1 fruit fly cellular context compared by ENCODE assay signal in the genomic region with DNA sequence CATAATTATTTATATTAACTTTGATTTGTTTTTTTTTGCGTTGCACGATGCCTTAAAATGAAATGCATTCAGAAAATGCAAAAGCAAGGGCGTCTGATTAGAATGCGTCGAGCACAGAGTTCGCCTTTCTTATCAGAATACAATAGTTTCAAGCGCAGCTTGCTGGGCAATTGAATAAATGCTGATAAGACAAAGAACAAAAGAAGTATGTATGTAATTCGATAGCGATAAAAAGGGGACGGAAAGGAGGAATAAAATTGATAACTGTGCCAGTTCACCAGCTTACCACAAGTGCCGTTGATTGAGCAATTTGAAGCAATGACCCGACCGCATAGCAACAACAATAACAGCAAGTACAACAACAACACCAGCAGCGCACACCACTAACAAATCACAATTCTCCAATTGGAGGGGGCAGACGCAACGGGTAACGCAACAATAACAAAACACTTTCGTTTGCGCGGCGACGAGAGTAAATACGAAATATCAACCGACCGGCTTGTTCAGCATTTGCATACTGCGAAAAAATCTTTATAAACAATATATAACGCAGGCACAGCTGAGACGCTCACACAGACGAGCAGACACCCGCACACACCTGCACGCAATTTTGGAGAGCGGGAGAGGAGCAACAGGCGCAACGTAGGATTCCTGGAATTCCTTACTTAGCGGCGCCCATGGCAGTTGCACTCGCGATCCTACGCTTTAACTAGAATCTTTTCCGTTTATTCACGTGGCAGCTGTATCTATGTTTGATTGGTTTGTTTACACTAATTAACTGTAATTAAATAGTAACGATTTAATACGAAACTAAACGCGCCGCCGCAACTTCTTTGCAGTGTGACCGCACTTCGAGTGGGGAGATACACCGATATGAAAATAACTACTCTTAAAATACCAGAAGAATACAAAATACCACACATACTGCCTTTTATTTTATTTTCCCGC.
TF ChIP-seq lines count a peak whose summit lies in the region.

TSS of gene Btk (minus strand) at position 860 of the 948 bp plus-strand sequence.

TF ChIP-seq in whole organism, embryonic, 481 proteins besides CTCF, POLR2A, EP300 and RAD21 (continued from another document and continues in another):
- TF ChIP-seq C15 (GFP tag; IDR thresholded peaks at IDR 0.05; lab: Robert Waterston, UW) (no peak), CG17361 (GFP tag; IDR thresholded peaks at IDR 0.05; lab: Robert Waterston, UW) (no peak), CG2199 (GFP tag; IDR thresholded peaks at IDR 0.05; lab: Robert Waterston, UW) (no peak), CG3847 (GFP tag; IDR thresholded peaks at IDR 0.05; lab: Robert Waterston, UW) (no peak), nerfin-2 (GFP tag; IDR thresholded peaks at IDR 0.05; lab: Robert Waterston, UW; ENCODE audit: partially characterized antibody) (no peak), CG14050 (GFP tag; IDR thresholded peaks at IDR 0.05; lab: Robert Waterston, UW) (no peak), CG33213 (GFP tag; optimal IDR thresholded peaks at IDR 0.05; lab: Kevin White, UChicago) (peak; percentile 8), Sry-β (GFP tag; optimal IDR thresholded peaks at IDR 0.05; lab: Kevin White, UChicago) (no peak), z (GFP tag; IDR thresholded peaks at IDR 0.05; lab: Robert Waterston, UW) (no peak), HLH54F (GFP tag; optimal IDR thresholded peaks at IDR 0.05; lab: Kevin White, UChicago) (no peak), CG6689 (GFP tag; IDR thresholded peaks at IDR 0.05; lab: Robert Waterston, UW) (no peak), sqz (GFP tag; optimal IDR thresholded peaks at IDR 0.05; lab: Kevin White, UChicago) (no peak), ken (GFP tag; IDR thresholded peaks at IDR 0.05; lab: Robert Waterston, UW) (no peak), nom (GFP tag; optimal IDR thresholded peaks at IDR 0.05; lab: Kevin White, UChicago) (peak; percentile 16), CG17912 (GFP tag; optimal IDR thresholded peaks at IDR 0.05; lab: Kevin White, UChicago) (no peak), GATAe (GFP tag; conservative IDR thresholded peaks at IDR 0.05; lab: Robert Waterston, UW) (no peak), zfh1 (GFP tag; IDR thresholded peaks at IDR 0.05; lab: Robert Waterston, UW) (no peak), unc-4 (GFP tag; IDR thresholded peaks at IDR 0.05; lab: Robert Waterston, UW; ENCODE audit: partially characterized antibody) (0 out of 2 replicates have a peak, but pooled peaks have one; percentile 19), CG11247 (GFP tag; IDR thresholded peaks at IDR 0.05; lab: Robert Waterston, UW) (no peak), ranshi (GFP tag; IDR thresholded peaks at IDR 0.05; lab: Robert Waterston, UW) (no peak), CG12659 (GFP tag; optimal IDR thresholded peaks at IDR 0.05; lab: Kevin White, UChicago) (peak; percentile 35), ap (GFP tag; IDR thresholded peaks at IDR 0.05; lab: Robert Waterston, UW) (no peak), nmo (GFP tag; optimal IDR thresholded peaks at IDR 0.05; lab: Kevin White, UChicago) (peak; percentile 16), CG10959 (GFP tag; IDR thresholded peaks at IDR 0.05; lab: Robert Waterston, UW) (no peak), onecut (GFP tag; IDR thresholded peaks at IDR 0.05; lab: Robert Waterston, UW) (no peak), trh (GFP tag; optimal IDR thresholded peaks at IDR 0.05; lab: Kevin White, UChicago) (no peak), Dfd (GFP tag; optimal IDR thresholded peaks at IDR 0.05; lab: Kevin White, UChicago) (no peak), CG11560 (tag; IDR thresholded peaks at IDR 0.05; lab: Robert Waterston, UW) (no peak), Scr (GFP tag; IDR thresholded peaks at IDR 0.05; lab: Robert Waterston, UW; ENCODE audit: partially characterized antibody) (no peak), CG13775 (GFP tag; optimal IDR thresholded peaks at IDR 0.05; lab: Kevin White, UChicago) (no peak), CG33557 (GFP tag; optimal IDR thresholded peaks at IDR 0.05; lab: Kevin White, UChicago) (no peak), klu (GFP tag; IDR thresholded peaks at IDR 0.05; lab: Robert Waterston, UW) (no peak), cg (GFP tag; optimal IDR thresholded peaks at IDR 0.05; lab: Kevin White, UChicago) (peak; percentile 67), CG4282 (GFP tag; optimal IDR thresholded peaks at IDR 0.05; lab: Kevin White, UChicago) (no peak), CG15514 (GFP tag; optimal IDR thresholded peaks at IDR 0.05; lab: Kevin White, UChicago) (peak; percentile 2), maf-S (GFP tag; optimal IDR thresholded peaks at IDR 0.05; lab: Kevin White, UChicago) (no peak), MBD-R2 (GFP tag; IDR thresholded peaks at IDR 0.05; lab: Robert Waterston, UW) (peak; percentile 11; the same call in 1 of the 2 replicates), Ravus (GFP tag; IDR thresholded peaks at IDR 0.05; lab: Robert Waterston, UW) (no peak), Ets97D (GFP tag; optimal IDR thresholded peaks at IDR 0.05; lab: Kevin White, UChicago) (no peak), h (optimal IDR thresholded peaks at IDR 0.05; lab: Kevin White, UChicago) (no peak), Lhr (GFP tag; optimal IDR thresholded peaks at IDR 0.05; lab: Kevin White, UChicago) (peak; percentile 30), Rfx (GFP tag; IDR thresholded peaks at IDR 0.05; lab: Robert Waterston, UW) (peak; percentile 21; the same call in 1 of the 2 replicates), Nf-YA (GFP tag; IDR thresholded peaks at IDR 0.05; lab: Robert Waterston, UW) (no peak), Dip3 (GFP tag; optimal IDR thresholded peaks at IDR 0.05; lab: Kevin White, UChicago) (no peak), ttk (GFP tag; IDR thresholded peaks at IDR 0.05; lab: Robert Waterston, UW) (no peak), sr (GFP tag; IDR thresholded peaks at IDR 0.05; lab: Robert Waterston, UW) (no peak), CG10979 (tag; optimal IDR thresholded peaks at IDR 0.05; lab: Kevin White, UChicago) (no peak), D19B (GFP tag; optimal IDR thresholded peaks at IDR 0.05; lab: Kevin White, UChicago) (no peak), CG1792 (GFP tag; optimal IDR thresholded peaks at IDR 0.05; lab: Kevin White, UChicago) (no peak), gt (GFP tag; IDR thresholded peaks at IDR 0.05; lab: Robert Waterston, UW) (no peak), CG9215 (GFP tag; IDR thresholded peaks at IDR 0.05; lab: Robert Waterston, UW) (no peak), CG11085 (GFP tag; IDR thresholded peaks at IDR 0.05; lab: Robert Waterston, UW) (no peak), Adf1 (GFP tag; IDR thresholded peaks at IDR 0.05; lab: Robert Waterston, UW) (no peak), CG7372 (GFP tag; IDR thresholded peaks at IDR 0.05; lab: Robert Waterston, UW) (no peak), CG7839 (tag; optimal IDR thresholded peaks at IDR 0.05; lab: Kevin White, UChicago) (no peak), CG43689 (GFP tag; IDR thresholded peaks at IDR 0.05; lab: Robert Waterston, UW) (no peak), CG5953 (GFP tag; IDR thresholded peaks at IDR 0.05; lab: Robert Waterston, UW) (no peak), Hsf (GFP tag; optimal IDR thresholded peaks at IDR 0.05; lab: Kevin White, UChicago) (no peak), CG9609 (GFP tag; optimal IDR thresholded peaks at IDR 0.05; lab: Kevin White, UChicago) (no peak), YL-1 (GFP tag; optimal IDR thresholded peaks at IDR 0.05; lab: Kevin White, UChicago) (no peak), Dbx (GFP tag; IDR thresholded peaks at IDR 0.05; lab: Robert Waterston, UW) (no peak), rib (GFP tag; IDR thresholded peaks at IDR 0.05; lab: Robert Waterston, UW) (no peak), CG17612 (GFP tag; IDR thresholded peaks at IDR 0.05; lab: Robert Waterston, UW) (no peak), nerfin-1 (tag; optimal IDR thresholded peaks at IDR 0.05; lab: Kevin White, UChicago) (peak; percentile 9), CG11456 (GFP tag; IDR thresholded peaks at IDR 0.05; lab: Robert Waterston, UW) (no peak), CG12942 (GFP tag; optimal IDR thresholded peaks at IDR 0.05; lab: Kevin White, UChicago) (no peak), Dref (GFP tag; IDR thresholded peaks at IDR 0.05; lab: Robert Waterston, UW) (no peak), CG17385 (GFP tag; optimal IDR thresholded peaks at IDR 0.05; lab: Kevin White, UChicago) (peak; percentile 0), trem (tag; optimal IDR thresholded peaks at IDR 0.05; lab: Kevin White, UChicago) (peak; percentile 28), sd (tag; optimal IDR thresholded peaks at IDR 0.05; lab: Kevin White, UChicago) (peak; percentile 88), E2f1 (GFP tag; IDR thresholded peaks at IDR 0.05; lab: Robert Waterston, UW) (no peak), CG1603 (tag; optimal IDR thresholded peaks at IDR 0.05; lab: Kevin White, UChicago) (peak; percentile 37), abd-A (tag; optimal IDR thresholded peaks at IDR 0.05; lab: Kevin White, UChicago) (no peak), org-1 (GFP tag; optimal IDR thresholded peaks at IDR 0.05; lab: Kevin White, UChicago) (no peak), CG18476 (GFP tag; optimal IDR thresholded peaks at IDR 0.05; lab: Kevin White, UChicago) (no peak), CG12391 (tag; optimal IDR thresholded peaks at IDR 0.05; lab: Kevin White, UChicago) (no peak), CG34224 (GFP tag; IDR thresholded peaks at IDR 0.05; lab: Robert Waterston, UW; ENCODE audit: partially characterized antibody) (0 out of 3 replicates have a peak, but pooled peaks have one; percentile 16), cas (GFP tag; IDR thresholded peaks at IDR 0.05; lab: Robert Waterston, UW) (no peak), usp (GFP tag; optimal IDR thresholded peaks at IDR 0.05; lab: Kevin White, UChicago) (no peak), CG4424 (GFP tag; optimal IDR thresholded peaks at IDR 0.05; lab: Kevin White, UChicago) (no peak), disco-r (GFP tag; optimal IDR thresholded peaks at IDR 0.05; lab: Kevin White, UChicago) (no peak), Hmx (GFP tag; optimal IDR thresholded peaks at IDR 0.05; lab: Kevin White, UChicago) (no peak), Kr (GFP tag; optimal IDR thresholded peaks at IDR 0.05; lab: Kevin White, UChicago) (no peak), CG9876 (GFP tag; optimal IDR thresholded peaks at IDR 0.05; lab: Kevin White, UChicago) (no peak), Hr3 (GFP tag; optimal IDR thresholded peaks at IDR 0.05; lab: Kevin White, UChicago) (no peak), caup (GFP tag; optimal IDR thresholded peaks at IDR 0.05; lab: Kevin White, UChicago; ENCODE audit: severe bottlenecking) (no peak), tx (GFP tag; optimal IDR thresholded peaks at IDR 0.05; lab: Kevin White, UChicago) (no peak), CG30020 (tag; optimal IDR thresholded peaks at IDR 0.05; lab: Kevin White, UChicago) (no peak), CG14710 (tag; optimal IDR thresholded peaks at IDR 0.05; lab: Kevin White, UChicago) (peak; percentile 24), CG4360 (GFP tag; IDR thresholded peaks at IDR 0.05; lab: Robert Waterston, UW) (peak; percentile 96), CG3726 (GFP tag; IDR thresholded peaks at IDR 0.05; lab: Robert Waterston, UW) (no peak), pita (GFP tag; optimal IDR thresholded peaks at IDR 0.05; lab: Kevin White, UChicago) (no peak), CG30403 (GFP tag; optimal IDR thresholded peaks at IDR 0.05; lab: Kevin White, UChicago) (no peak), zen2 (GFP tag; IDR thresholded peaks at IDR 0.05; lab: Robert Waterston, UW; ENCODE audit: partially characterized antibody) (no peak), CG1647 (GFP tag; optimal IDR thresholded peaks at IDR 0.05; lab: Kevin White, UChicago) (no peak), CG9797 (GFP tag; optimal IDR thresholded peaks at IDR 0.05; lab: Kevin White, UChicago) (peak; percentile 82), fd64A (GFP tag; optimal IDR thresholded peaks at IDR 0.05; lab: Kevin White, UChicago) (no peak), Mes4 (GFP tag; optimal IDR thresholded peaks at IDR 0.05; lab: Kevin White, UChicago) (no peak), CG18011 (GFP tag; optimal IDR thresholded peaks at IDR 0.05; lab: Kevin White, UChicago) (no peak), Med (GFP tag; lab: Kevin White, UChicago) (peak; percentile 50), lmd (GFP tag; IDR thresholded peaks at IDR 0.05; lab: Robert Waterston, UW) (no peak), stc (GFP tag; IDR thresholded peaks at IDR 0.05; lab: Robert Waterston, UW) (0 out of 2 replicates have a peak, but pooled peaks have one; percentile 25), CG16779 (GFP tag; IDR thresholded peaks at IDR 0.05; lab: Robert Waterston, UW) (no peak), CG10321 (GFP tag; IDR thresholded peaks at IDR 0.05; lab: Robert Waterston, UW) (peak; percentile 22; the same call in 1 of the 2 replicates), NC2β (GFP tag; optimal IDR thresholded peaks at IDR 0.05; lab: Kevin White, UChicago) (no peak), CG3995 (GFP tag; optimal IDR thresholded peaks at IDR 0.05; lab: Kevin White, UChicago) (peak; percentile 55), peb (GFP tag; IDR thresholded peaks at IDR 0.05; lab: Robert Waterston, UW) (no peak), phol (tag; optimal IDR thresholded peaks at IDR 0.05; lab: Kevin White, UChicago) (no peak), dmrt11E (tag; optimal IDR thresholded peaks at IDR 0.05; lab: Kevin White, UChicago) (no peak), Bteb2 (GFP tag; optimal IDR thresholded peaks at IDR 0.05; lab: Kevin White, UChicago) (no peak), ewg (GFP tag; optimal IDR thresholded peaks at IDR 0.05; lab: Kevin White, UChicago) (peak; percentile 96), esg (GFP tag; conservative IDR thresholded peaks at IDR 0.05; lab: Robert Waterston, UW) (no peak), crol (GFP tag; IDR thresholded peaks at IDR 0.05; lab: Robert Waterston, UW) (peak; percentile 29; the same call in 1 of the 2 replicates), amos (GFP tag; IDR thresholded peaks at IDR 0.05; lab: Robert Waterston, UW; ENCODE audit: partially characterized antibody) (no peak), aop (GFP tag; IDR thresholded peaks at IDR 0.05; lab: Robert Waterston, UW) (no peak), mam (GFP tag; optimal IDR thresholded peaks at IDR 0.05; lab: Kevin White, UChicago) (no peak), toy (GFP tag; IDR thresholded peaks at IDR 0.05; lab: Robert Waterston, UW) (no peak), Eip74EF (GFP tag; optimal IDR thresholded peaks at IDR 0.05; lab: Kevin White, UChicago) (no peak), CrebB (tag; optimal IDR thresholded peaks at IDR 0.05; lab: Kevin White, UChicago) (no peak), CG14860 (GFP tag; IDR thresholded peaks at IDR 0.05; lab: Robert Waterston, UW; ENCODE audit: partially characterized antibody) (0 out of 3 replicates have a peak, but pooled peaks have one; percentile 26), Ptx1 (GFP tag; IDR thresholded peaks at IDR 0.05; lab: Robert Waterston, UW) (no peak), gcm2 (GFP tag; optimal IDR thresholded peaks at IDR 0.05; lab: Kevin White, UChicago) (no peak), kay (GFP tag; optimal IDR thresholded peaks at IDR 0.05; lab: Kevin White, UChicago) (no peak), Gug (GFP tag; IDR thresholded peaks at IDR 0.05; lab: Robert Waterston, UW) (no peak), CG42726 (GFP tag; IDR thresholded peaks at IDR 0.05; lab: Robert Waterston, UW; ENCODE audit: partially characterized antibody) (no peak)
